Fruit fly (Drosophila melanogaster) whole organism, larva: Measurements from ENCODE around the gene CG7730.
A peak's percentile ranks its signal among the peaks of the same experiment; 100 is the strongest.

Experiments used
- noc ChIP-seq: fragments of 200-800 bp; sonication (Bioruptor generic); optimal IDR thresholded peaks from 3 replicates; lab custom pipeline; 2019; ENCODE audit warnings: missing biosample characterization, mild to moderate bottlenecking, missing genetic modification characterization, moderate library complexity

Gene CG7730

DNA sequence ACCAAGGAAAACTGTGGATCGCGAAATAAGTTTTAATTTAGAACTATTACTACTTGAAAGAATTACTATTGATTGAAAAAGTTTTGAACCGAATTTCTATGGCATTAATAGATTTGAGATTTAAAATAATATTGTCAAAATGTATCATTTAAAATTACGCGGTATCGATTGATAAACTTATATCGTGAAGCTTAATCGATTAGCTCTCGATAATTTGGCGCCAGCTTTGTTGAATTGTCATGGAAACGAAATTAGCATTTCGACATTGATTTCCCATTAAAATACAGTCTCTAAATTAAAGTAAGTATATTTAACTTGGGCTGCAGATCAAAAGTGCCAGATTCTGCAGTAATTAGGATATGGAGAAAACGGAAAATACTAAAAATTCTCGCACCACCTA is at the start of gene CG7730:
CG7730 (plus strand) TSS at position 206 of the 400 bp plus-strand sequence.
- TF ChIP-seq noc (tag; lab: Kevin White, UChicago), result no peak

DNA sequence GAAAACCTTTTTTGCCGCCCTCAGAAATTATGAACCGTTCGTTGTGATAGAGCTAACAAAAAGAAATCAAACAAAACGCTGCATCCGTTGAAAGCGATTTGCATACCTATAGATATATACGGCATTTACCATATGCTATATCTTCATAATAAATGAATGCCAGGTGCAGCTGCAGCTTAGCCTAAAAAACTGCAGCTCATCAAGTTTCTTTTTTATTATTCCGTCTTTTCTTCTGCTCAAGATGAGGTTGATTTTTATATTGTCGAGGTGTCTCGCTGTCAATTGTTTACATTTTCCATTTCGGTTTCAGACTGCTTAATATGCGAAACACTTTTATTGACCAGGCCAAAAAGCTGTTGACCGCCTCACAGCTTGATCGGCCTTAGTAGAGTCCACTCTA is 48.9 kb upstream of the CG7730 start:
- TF ChIP-seq noc (tag; lab: Kevin White, UChicago), result no peak

DNA sequence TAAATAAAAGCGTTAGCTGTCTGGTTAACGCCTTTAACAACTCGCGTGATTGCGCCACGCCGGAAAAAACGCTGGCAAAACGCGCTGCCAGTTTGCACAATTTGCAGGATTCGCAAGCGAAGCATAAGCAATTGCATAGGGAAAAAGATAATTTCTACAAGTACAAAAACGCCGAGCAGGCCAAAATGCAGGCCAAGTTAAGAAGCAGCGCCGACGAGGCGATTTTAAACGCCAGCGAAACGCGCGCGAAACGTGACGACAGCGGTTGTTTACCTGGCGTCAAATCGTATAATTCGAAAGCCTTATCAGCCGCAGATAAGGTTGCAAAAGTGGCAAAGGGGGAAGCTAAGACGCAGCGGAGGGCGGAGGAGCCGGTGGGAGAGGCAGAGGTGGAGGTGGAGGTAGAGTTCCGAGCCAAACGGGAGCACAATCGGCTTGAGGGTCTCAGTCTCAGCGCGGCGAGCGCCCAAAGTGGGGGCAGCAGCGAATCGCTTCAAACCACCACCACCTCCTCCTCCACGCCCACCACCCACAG is 46.1 kb upstream of the CG7730 start:
- peak; percentile 61 for TF ChIP-seq noc (tag; lab: Kevin White, UChicago)

DNA sequence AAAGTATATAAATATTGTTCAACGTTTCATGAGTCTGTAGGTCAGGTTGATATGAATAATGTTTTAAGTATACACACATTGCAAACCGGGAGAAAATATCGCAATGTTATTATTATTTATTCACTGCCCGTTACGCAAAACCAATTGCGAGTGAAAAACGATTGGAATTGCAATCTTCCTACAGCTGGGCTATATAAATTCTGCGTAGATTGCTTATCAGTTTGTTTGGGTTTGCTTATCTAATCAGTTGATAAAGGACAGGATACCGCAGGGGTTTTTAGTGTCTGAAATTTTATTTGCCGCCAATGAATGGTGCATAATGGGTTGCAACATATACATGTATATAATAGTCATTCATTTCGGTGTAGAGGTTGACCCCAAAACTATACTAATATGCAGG is 43.3 kb upstream of the CG7730 start:
- no peak for TF ChIP-seq noc (tag; lab: Kevin White, UChicago)

DNA sequence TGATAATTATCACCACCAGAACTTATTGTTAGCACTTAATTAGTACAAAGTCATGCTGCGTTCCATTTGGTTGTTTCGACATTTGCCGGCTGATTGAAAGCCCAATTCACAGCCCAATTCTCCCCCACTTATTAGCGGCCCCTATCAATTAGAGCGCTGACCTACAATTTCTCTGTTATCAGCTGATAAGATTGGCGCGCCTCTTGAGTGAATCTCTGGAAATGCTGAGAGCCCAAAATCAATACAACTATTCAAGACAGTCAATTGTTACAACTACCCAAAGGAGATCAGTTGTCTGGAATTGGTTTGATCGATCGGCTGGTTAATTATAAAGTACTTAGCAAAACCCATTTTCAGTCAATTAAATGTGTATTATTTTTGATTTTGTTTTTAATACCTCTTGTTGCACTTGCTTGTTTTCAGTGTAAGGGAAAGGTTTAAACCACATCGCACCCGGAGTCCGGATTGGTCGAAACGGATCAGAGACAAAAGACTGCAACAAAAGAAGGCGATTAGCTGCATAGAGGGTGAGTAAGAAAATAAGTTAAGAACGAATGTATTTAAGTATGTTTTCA is 42.4 kb upstream of the CG7730 start:
- TF ChIP-seq noc (tag; lab: Kevin White, UChicago), result peak; percentile 8

DNA sequence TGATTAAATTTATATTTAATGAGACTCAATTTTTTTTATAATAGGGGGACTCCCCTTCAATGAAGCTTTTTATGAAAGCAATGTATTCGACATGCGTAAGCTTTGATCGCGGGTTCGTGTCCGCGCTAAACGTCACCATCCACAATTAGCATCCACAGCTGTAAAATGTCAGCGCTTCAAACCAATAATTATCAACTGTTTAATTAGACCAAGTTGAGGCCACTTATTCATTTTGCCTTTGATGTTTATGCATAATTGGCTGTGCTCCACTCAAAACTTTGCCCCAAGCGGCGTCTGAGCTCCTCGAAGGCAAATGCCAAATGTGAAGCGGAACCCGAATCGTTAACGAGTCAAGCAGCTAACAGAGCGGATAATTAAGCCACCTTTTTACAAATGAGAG is 41.7 kb upstream of the CG7730 start:
- TF ChIP-seq noc (tag; lab: Kevin White, UChicago), result no peak

DNA sequence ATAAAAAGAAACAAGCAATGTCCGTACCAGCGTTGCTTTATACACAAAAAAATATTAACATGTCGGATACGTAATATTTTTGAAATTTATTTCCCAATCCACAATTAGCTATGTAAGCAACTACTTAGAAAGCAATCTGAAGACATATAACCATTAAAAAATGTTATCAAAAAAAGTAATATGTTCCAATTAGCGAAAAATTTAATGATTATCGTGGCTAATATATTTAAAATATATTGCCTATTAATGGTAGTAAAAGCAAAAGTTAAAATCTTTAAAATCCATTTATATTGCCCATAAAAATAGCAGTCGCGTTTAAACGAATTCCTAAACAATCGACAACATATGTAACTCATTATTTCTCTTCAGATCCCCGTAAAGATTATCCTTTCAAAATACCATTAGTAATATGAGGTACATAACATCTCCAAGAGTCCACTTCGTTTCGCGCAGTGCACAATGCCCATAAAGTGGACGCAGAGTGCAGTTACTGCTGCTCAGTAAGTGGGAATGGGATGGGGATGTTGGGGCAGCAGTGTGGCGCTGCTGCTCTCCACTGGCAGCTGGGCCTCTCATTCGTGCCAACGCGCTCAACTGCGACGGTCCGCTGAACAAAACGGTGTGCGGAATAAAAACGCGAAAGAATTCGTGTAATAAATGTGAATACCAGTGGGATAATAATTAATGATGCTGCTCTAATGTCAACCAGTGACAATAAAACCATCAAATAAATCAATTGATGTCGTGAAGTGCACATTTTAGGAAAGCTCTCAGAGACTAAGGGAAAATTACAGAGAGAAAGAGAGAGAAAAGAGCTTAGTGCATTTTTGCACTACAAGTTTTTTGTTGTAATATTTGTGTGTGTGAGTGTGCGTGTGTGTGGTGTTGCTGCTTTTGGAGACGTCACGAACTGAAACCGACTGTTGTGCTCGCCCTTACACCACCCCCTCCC is 41.0 kb upstream of the CG7730 start:
- TF ChIP-seq noc (tag; lab: Kevin White, UChicago), result no peak

DNA sequence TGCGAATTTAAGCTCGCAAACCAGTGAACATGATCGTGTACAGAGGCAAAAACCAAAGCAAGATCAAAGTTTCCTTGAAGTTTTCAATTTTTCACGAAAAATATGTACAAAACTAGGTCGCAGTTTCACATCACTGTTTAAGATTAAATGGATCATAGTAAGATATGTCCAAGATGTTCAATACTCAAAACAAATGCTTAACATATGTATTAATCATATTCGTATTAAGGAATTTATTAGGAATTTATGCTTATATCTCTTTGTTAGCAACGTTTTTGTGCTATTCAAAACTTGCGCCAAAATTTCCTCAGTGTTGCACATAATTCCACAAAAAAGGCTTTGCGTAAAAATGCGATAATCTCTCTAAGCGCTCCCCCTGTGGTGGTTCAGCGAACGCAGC is 40.0 kb upstream of the CG7730 start:
- no peak for TF ChIP-seq noc (tag; lab: Kevin White, UChicago)

DNA sequence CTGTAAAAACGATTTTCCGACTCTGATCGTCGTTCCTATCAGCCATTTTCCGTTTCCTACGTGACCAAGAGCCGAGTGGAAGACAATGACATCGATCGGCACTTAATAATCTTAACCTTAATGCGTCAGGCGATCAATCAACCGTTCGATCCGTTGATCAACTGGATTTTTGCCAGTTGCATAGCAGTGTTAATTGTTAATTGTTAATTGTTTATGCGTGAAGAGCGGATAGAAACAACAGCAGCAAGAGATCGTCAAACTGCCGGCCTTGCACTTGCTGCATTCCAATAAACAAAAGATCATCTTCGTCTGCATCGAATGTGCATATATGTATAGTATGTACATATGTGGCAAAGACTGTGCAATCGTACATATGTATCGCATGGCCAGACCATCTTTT is 38.8 kb upstream of the CG7730 start:
- TF ChIP-seq noc (tag; lab: Kevin White, UChicago), result no peak

DNA sequence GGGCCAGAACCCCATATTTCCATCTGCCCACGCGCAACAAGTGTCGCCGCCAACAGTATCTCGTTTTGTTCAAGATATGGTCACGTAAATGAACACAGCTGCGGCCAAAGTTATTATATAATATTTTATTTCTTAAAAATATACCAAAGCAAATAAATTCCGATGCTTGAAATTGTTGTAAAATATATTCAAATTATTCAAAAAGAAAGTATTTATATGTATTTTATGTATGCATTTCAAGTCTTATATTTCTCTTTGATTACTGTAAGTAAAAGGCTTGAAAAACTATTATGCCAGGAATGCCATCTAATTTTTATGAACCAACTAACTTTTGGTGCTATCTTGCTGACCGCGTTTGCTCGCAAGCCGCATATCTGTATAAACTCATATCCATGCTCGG is 38.1 kb upstream of the CG7730 start:
- TF ChIP-seq noc (tag; lab: Kevin White, UChicago), result peak; percentile 46

DNA sequence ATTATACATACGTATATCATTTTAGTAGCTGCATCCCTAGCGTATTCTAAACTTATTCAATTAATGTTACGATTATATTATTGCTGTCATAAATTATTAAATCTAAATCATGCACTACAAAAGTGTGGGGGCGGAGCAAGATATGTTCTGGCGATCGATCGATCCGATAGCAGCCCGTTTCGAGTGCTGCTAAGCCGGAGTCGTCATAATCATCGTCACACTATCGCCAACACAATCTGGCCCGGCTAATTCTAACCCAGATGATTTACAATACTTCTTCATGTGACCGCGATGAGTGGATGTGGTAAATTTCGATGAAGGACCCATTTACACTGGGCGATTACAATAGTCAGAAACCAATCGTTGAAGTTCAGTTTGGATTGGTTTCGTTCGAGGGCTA is 32.5 kb upstream of the CG7730 start:
- peak; percentile 1 for TF ChIP-seq noc (tag; lab: Kevin White, UChicago)

DNA sequence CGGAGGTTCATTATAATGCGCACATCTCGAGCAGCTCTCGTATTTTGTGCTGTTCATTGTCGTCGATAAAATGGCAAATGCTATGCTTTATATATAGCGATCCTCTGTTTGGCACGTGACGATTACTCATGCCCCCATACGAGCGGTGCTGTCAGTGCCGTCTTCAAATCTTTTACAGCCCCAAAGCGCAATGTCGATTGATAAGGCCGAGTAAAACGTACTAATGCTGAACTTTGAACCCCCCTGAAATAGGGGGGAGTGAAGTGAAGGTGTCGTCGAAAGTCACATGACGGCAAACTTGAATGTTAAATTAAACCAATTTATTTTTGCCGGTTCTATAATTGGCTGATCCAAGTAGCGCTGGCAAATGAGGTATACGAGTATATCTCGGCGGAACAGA is 27.0 kb upstream of the CG7730 start:
- no peak for TF ChIP-seq noc (tag; lab: Kevin White, UChicago)

DNA sequence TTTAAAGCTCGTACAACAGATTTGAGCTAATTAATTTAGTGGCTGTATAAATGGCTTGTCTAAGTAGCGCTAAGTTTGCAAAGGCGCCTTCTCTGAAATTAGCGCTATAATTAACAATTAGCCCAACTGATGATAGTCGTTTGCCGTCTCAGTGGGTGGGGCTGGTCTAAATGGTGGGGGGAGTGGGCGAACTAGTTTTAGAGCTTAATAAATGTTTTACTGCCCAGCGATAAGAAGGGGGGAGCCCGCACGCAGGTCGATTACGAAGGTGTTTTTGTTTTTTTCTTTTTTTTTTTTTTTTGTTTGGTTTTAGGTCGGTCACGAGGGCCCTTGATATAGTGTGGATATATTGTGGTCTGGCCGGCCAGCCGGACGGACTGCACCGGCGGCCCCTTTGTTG is 26.3 kb upstream of the CG7730 start:
- TF ChIP-seq noc (tag; lab: Kevin White, UChicago), result no peak

DNA sequence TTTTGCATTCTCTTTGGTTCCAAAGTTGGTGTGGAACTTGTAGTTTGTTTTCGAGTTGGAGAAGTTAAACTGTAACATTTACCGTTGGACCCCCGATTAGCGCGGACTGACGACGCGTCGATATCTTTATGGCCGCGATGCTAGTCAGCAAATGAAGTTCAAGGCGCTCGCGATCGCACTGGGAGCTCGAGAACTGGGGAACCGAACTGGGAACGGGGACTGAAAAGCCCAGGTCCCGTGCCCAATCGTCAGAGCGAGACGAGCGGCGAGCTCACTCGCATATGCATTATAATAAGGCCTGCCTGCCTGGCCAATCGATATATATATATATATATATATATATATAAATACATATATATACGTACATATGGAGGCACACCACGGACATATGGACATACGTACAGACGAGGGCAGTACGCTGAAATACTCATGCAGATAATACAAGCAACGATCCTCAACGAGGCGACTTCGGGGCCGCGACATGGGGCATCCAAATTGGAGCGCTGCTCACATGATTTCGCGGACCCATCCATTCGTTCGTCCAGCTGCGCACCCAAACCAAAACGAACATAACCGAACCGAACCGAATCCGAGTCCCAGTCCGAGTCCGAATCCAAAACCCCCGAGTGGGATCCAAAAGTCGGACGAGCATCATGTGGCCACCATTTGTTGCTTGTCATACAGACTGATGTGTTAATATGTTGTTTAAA is 25.0 kb upstream of the CG7730 start:
- TF ChIP-seq noc (tag; lab: Kevin White, UChicago), result no peak

DNA sequence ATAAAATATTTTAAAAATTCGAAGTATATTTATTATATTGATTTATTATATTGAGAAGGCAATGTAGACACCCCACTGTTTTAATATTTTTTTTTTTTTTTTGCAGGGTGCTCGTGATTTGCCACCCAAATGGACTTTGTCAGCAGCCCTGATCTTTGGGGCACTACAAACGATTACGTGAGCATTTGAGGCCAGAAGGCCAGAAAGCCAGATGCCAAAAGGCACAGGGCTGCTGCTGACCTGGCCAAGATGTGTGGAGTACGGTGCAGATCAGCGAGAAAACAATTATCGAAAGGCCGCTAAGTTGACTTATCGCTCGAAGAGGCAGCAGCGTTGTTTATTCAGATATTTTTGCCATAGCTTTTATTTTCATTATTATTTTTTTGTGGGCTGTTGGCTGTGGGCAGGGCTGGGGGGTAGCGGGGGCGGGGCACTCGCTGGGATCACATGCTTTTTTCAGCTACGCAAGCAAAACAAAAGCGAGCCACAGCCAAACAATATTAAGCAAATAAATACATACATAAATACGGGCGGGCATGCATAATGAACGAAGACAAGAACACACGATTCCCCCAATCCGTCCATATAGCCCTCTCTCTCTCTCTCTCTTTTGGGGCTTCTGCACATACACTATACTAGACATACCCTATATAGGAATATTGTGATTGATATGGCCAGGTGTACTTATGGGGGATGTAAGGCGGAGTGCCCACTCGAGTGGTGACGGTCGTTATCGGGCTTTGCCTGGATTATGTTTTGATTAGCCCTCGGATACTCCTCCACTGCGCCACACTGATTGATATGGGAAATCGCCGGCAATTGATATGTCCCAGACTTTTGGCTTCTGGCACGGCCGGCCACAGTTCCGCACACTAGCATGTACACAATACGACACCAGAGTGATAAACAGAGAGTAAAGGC is 23.8 kb upstream of the CG7730 start:
- peak; percentile 22 for TF ChIP-seq noc (tag; lab: Kevin White, UChicago)
